Worm (Caenorhabditis elegans) whole organism, L4 larva: Measurements from ENCODE around the gene mre-11.
A peak's percentile ranks its signal among the peaks of the same experiment; 100 is the strongest.

Experiments used
- F49E8.2 ChIP-seq: sonication (generic microtip); optimal IDR thresholded peaks from 2 replicates; lab custom pipeline; 2016; ENCODE audit warnings: missing compliant biosample characterization, mild to moderate bottlenecking, missing genetic modification characterization, borderline replicate concordance
- T20F7.1 ChIP-seq: fragments of 200-800 bp; sonication (Bioruptor generic); optimal IDR thresholded peaks from 2 replicates; lab custom pipeline; 2018; ENCODE audit warnings: mild to moderate bottlenecking, missing genetic modification characterization, missing compliant biosample characterization
- T26A8.4 ChIP-seq: fragments of 200-800 bp; sonication (Bioruptor generic); IDR thresholded peaks from 2 replicates; pipeline ENCODE4 v1.3.6; 2022; ENCODE audit warnings: missing genetic modification characterization, missing compliant biosample characterization
- Y48G9A.11 ChIP-seq: fragments of 200-800 bp; sonication (Bioruptor generic); IDR thresholded peaks from 2 replicates; pipeline ENCODE4 v1.3.6; 2022; ENCODE audit warnings: missing genetic modification reagents, missing genetic modification characterization, missing compliant biosample characterization
- aha-1 ChIP-seq: fragments of 150-350 bp; peaks from one replicate; lab custom pipeline; 2014; ENCODE audit warnings: missing biosample characterization, missing genetic modification characterization
- ceh-20 ChIP-seq: fragments of 200-800 bp; sonication (Bioruptor generic); IDR thresholded peaks from 2 replicates; pipeline ENCODE4 v1.3.6; 2022; ENCODE audit warnings: missing genetic modification reagents, missing genetic modification characterization, missing compliant biosample characterization
- ceh-82 ChIP-seq: sonication (generic microtip); optimal IDR thresholded peaks from 2 replicates; lab custom pipeline; 2017; ENCODE audit warnings: missing biosample characterization, missing genetic modification characterization
- cey-2 ChIP-seq: sonication (generic microtip); optimal IDR thresholded peaks from 3 replicates; lab custom pipeline; 2017; ENCODE audit warnings: missing genetic modification characterization, mild to moderate bottlenecking, missing compliant biosample characterization, antibody characterized with exemption, borderline replicate concordance; ENCODE audit not compliant: insufficient read depth
- daf-16 ChIP-seq, 3 experiments: sonication (generic microtip); optimal IDR thresholded peaks; 2 replicates each; lab custom pipeline; 2016 to 2017; ENCODE audit warnings: missing genetic modification characterization in 3 of 3, missing genetic modification reagents in 3 of 3, mild to moderate bottlenecking in 2 of 3, missing compliant biosample characterization in 2 of 3, missing biosample characterization in 1 of 3, moderate library complexity in 1 of 3
- daf-8 ChIP-seq: fragments of 200-800 bp; sonication (Bioruptor generic); IDR thresholded peaks from 2 replicates; pipeline ENCODE4 v1.3.6; 2022; ENCODE audit warnings: missing genetic modification characterization, missing compliant biosample characterization
- dmd-6 ChIP-seq: fragments of 200-800 bp; sonication (Bioruptor generic); IDR thresholded peaks from 2 replicates; pipeline ENCODE4 v1.3.6; 2022; ENCODE audit warnings: missing genetic modification reagents, missing genetic modification characterization, missing compliant biosample characterization
- duxl-1 ChIP-seq: sonication (generic microtip); optimal IDR thresholded peaks from 2 replicates; lab custom pipeline; 2016; ENCODE audit warnings: mild to moderate bottlenecking, missing genetic modification characterization, moderate library complexity, missing compliant biosample characterization; ENCODE audit not compliant: poor library complexity
- egl-27 ChIP-seq: sonication (generic microtip); optimal IDR thresholded peaks from 3 replicates; lab custom pipeline; 2017; ENCODE audit warnings: missing biosample characterization, missing genetic modification reagents, missing genetic modification characterization
- gei-8 ChIP-seq: fragments of 200-800 bp; sonication (Bioruptor generic); optimal IDR thresholded peaks from 2 replicates; lab custom pipeline; 2018; ENCODE audit warnings: mild to moderate bottlenecking, missing genetic modification characterization, missing compliant biosample characterization
- hlh-11 ChIP-seq: fragments of 200-800 bp; sonication (Bioruptor generic); optimal IDR thresholded peaks from 2 replicates; lab custom pipeline; 2018; ENCODE audit warnings: mild to moderate bottlenecking, missing genetic modification characterization, missing compliant biosample characterization
- hlh-30 ChIP-seq: sonication (generic microtip); optimal IDR thresholded peaks from 2 replicates; lab custom pipeline; 2017; ENCODE audit warnings: antibody characterized with exemption, mild to moderate bottlenecking, missing genetic modification characterization, missing compliant biosample characterization; ENCODE audit not compliant: insufficient read depth
- hmg-1.1 ChIP-seq: fragments of 200-800 bp; sonication (Bioruptor generic); IDR thresholded peaks from 2 replicates; pipeline ENCODE4 v1.3.6; 2022; ENCODE audit warnings: missing genetic modification reagents, missing genetic modification characterization, missing compliant biosample characterization
- jun-1 ChIP-seq: fragments of 150-350 bp; optimal IDR thresholded peaks from 2 replicates; lab custom pipeline; 2014; ENCODE audit warnings: missing biosample characterization, missing genetic modification reagents, missing genetic modification characterization
- lin-1 ChIP-seq: fragments of 200-800 bp; sonication (Bioruptor generic); IDR thresholded peaks from 2 replicates; pipeline ENCODE4 v1.3.6; 2022; ENCODE audit warnings: missing genetic modification reagents, missing genetic modification characterization, missing compliant biosample characterization
- lin-13 ChIP-seq: fragments of 150-350 bp; optimal IDR thresholded peaks from 2 replicates; lab custom pipeline; 2014; ENCODE audit warnings: missing biosample characterization, missing genetic modification reagents, missing genetic modification characterization
- lin-29 ChIP-seq: fragments of 200-800 bp; sonication (Bioruptor generic); IDR thresholded peaks from 2 replicates; pipeline ENCODE4 v1.3.6; 2022; ENCODE audit warnings: missing genetic modification reagents, missing genetic modification characterization, missing compliant biosample characterization
- mdl-1 ChIP-seq, 2 experiments: fragments of 150-350 bp in 1 of 2; sonication (generic microtip) in 1 of 2; optimal IDR thresholded peaks; 2 replicates each; lab custom pipeline; 2014 to 2017; ENCODE audit warnings: missing biosample characterization in 2 of 2, missing genetic modification characterization in 2 of 2
- mdt-29 ChIP-seq: fragments of 200-800 bp; sonication (Bioruptor generic); IDR thresholded peaks from 2 replicates; pipeline ENCODE4 v1.3.6; 2022; ENCODE audit warnings: missing genetic modification reagents, missing genetic modification characterization, missing compliant biosample characterization
- mep-1 ChIP-seq: fragments of 150-350 bp; sonication (generic microtip); optimal IDR thresholded peaks from 3 replicates; lab custom pipeline; 2014; ENCODE audit warnings: missing biosample characterization, missing genetic modification characterization
- mxl-2 ChIP-seq: fragments of 200-800 bp; sonication (Bioruptor generic); conservative IDR thresholded peaks from 2 replicates; pipeline ENCODE4 v1.3.6; 2022; ENCODE audit warnings: missing genetic modification reagents, missing genetic modification characterization, missing compliant biosample characterization
- mxl-3 ChIP-seq: fragments of 200-800 bp; sonication (Bioruptor generic); optimal IDR thresholded peaks from 2 replicates; lab custom pipeline; 2018; ENCODE audit warnings: mild to moderate bottlenecking, missing genetic modification characterization, missing compliant biosample characterization
- nhr-111 ChIP-seq: fragments of 200-800 bp; sonication (Bioruptor generic); optimal IDR thresholded peaks from 2 replicates; lab custom pipeline; 2018; ENCODE audit warnings: mild to moderate bottlenecking, missing genetic modification characterization, missing compliant biosample characterization
- nhr-25 ChIP-seq: sonication (generic microtip); optimal IDR thresholded peaks from 2 replicates; lab custom pipeline; 2017; ENCODE audit warnings: missing genetic modification characterization, mild to moderate bottlenecking, missing compliant biosample characterization, antibody characterized with exemption, moderate library complexity, borderline replicate concordance; ENCODE audit not compliant: insufficient read depth
- nhr-28 ChIP-seq: fragments of 150-350 bp; optimal IDR thresholded peaks from 2 replicates; lab custom pipeline; 2014; ENCODE audit warnings: missing biosample characterization, missing genetic modification characterization
- nhr-48 ChIP-seq: sonication (generic microtip); optimal IDR thresholded peaks from 2 replicates; lab custom pipeline; 2016; ENCODE audit warnings: mild to moderate bottlenecking, missing genetic modification characterization, missing compliant biosample characterization
- nhr-76 ChIP-seq: fragments of 150-350 bp; optimal IDR thresholded peaks from 2 replicates; lab custom pipeline; 2014; ENCODE audit warnings: missing biosample characterization, missing genetic modification characterization
- nhr-77 ChIP-seq: fragments of 150-350 bp; optimal IDR thresholded peaks from 2 replicates; lab custom pipeline; 2014; ENCODE audit warnings: missing biosample characterization, missing genetic modification characterization
- php-3 ChIP-seq: fragments of 200-800 bp; sonication (Bioruptor generic); IDR thresholded peaks from 2 replicates; pipeline ENCODE4 v1.3.6; 2022; ENCODE audit warnings: missing genetic modification reagents, missing genetic modification characterization, missing compliant biosample characterization
- pqm-1 ChIP-seq: sonication (generic microtip); optimal IDR thresholded peaks from 2 replicates; lab custom pipeline; 2017; ENCODE audit warnings: missing biosample characterization, missing genetic modification characterization
- saeg-2 ChIP-seq: fragments of 200-800 bp; sonication (Bioruptor generic); IDR thresholded peaks from 2 replicates; pipeline ENCODE4 v1.3.6; 2022; ENCODE audit warnings: missing genetic modification reagents, missing genetic modification characterization, missing compliant biosample characterization
- snpc-4 ChIP-seq: fragments of 150-350 bp; optimal IDR thresholded peaks from 2 replicates; lab custom pipeline; 2014; ENCODE audit warnings: missing biosample characterization, missing genetic modification characterization
- spr-1 ChIP-seq: sonication (generic microtip); optimal IDR thresholded peaks from 2 replicates; lab custom pipeline; 2016; ENCODE audit warnings: mild to moderate bottlenecking, missing genetic modification characterization, missing compliant biosample characterization
- spr-3 ChIP-seq: fragments of 200-800 bp; sonication (Bioruptor generic); optimal IDR thresholded peaks from 2 replicates; lab custom pipeline; 2018; ENCODE audit warnings: mild to moderate bottlenecking, missing genetic modification characterization, missing compliant biosample characterization
- tra-1 ChIP-seq: fragments of 200-800 bp; sonication (Bioruptor generic); IDR thresholded peaks from 2 replicates; pipeline ENCODE4 v1.3.6; 2022; ENCODE audit warnings: missing genetic modification reagents, missing genetic modification characterization, missing compliant biosample characterization
- unc-130 ChIP-seq: sonication (generic microtip); optimal IDR thresholded peaks from 2 replicates; lab custom pipeline; 2016; ENCODE audit warnings: missing genetic modification reagents, missing genetic modification characterization, missing compliant biosample characterization
- unc-39 ChIP-seq: sonication (generic microtip); optimal IDR thresholded peaks from 2 replicates; lab custom pipeline; 2017; ENCODE audit warnings: missing biosample characterization, missing genetic modification characterization
- unc-62 ChIP-seq, 3 experiments: fragments of 150-350 bp in 1 of 3; sonication (generic microtip); optimal IDR thresholded peaks in 2 of 3; peaks in 1 of 3; 1 replicate in 1 of 3; 2 replicates in 2 of 3; lab custom pipeline; 2014 to 2017; ENCODE audit warnings: missing biosample characterization in 3 of 3, missing genetic modification characterization in 3 of 3, missing genetic modification reagents in 3 of 3, missing genotype in 1 of 3
- zip-2 ChIP-seq: fragments of 150-350 bp; optimal IDR thresholded peaks from 2 replicates; lab custom pipeline; 2014; ENCODE audit warnings: missing biosample characterization, missing genetic modification characterization
- ztf-7 ChIP-seq: fragments of 150-350 bp; optimal IDR thresholded peaks from 2 replicates; lab custom pipeline; 2014; ENCODE audit warnings: missing biosample characterization, missing genetic modification characterization

The mre-11 gene

ce11 chrV:10757128-10757527 lies 20.5 kb upstream of the mre-11 start:
- TF ChIP-seq nhr-111 (GFP tag; lab: Kevin White, UChicago) (no peak), zip-2 (tag; lab: Kevin White, UChicago) (no peak), mep-1 (tag; lab: Kevin White, UChicago) (peak; percentile 10), nhr-28 (peak; percentile 8), aha-1 (tag; lab: Kevin White, UChicago) (peak; percentile 22), T26A8.4 (GFP tag; lab: Robert Waterston, UW) (no peak), F49E8.2 (tag; lab: Kevin White, UChicago) (no peak), nhr-25 (peak; percentile 73), snpc-4 (tag; lab: Kevin White, UChicago) (no peak), spr-1 (no peak), lin-29 (no peak), mdl-1 (tag; optimal IDR thresholded peaks at IDR 0.05; lab: Kevin White, UChicago) (peak in 1 of 2 experiments; percentile 48), hlh-30 (tag; lab: Kevin White, UChicago) (peak; percentile 24), unc-62 (GFP tag; optimal IDR thresholded peaks at IDR 0.05 in 1 of 2; lab: Kevin White, UChicago) (peak in 1 of 2 experiments; percentile 44), unc-62 (tag; optimal IDR thresholded peaks at IDR 0.05; lab: Kevin White, UChicago) (no peak), mxl-3 (GFP tag; lab: Kevin White, UChicago) (peak; percentile 3), lin-13 (GFP tag; lab: Kevin White, UChicago) (no peak)
- TF ChIP-seq, all 104 proteins: peak for 8

DNA sequence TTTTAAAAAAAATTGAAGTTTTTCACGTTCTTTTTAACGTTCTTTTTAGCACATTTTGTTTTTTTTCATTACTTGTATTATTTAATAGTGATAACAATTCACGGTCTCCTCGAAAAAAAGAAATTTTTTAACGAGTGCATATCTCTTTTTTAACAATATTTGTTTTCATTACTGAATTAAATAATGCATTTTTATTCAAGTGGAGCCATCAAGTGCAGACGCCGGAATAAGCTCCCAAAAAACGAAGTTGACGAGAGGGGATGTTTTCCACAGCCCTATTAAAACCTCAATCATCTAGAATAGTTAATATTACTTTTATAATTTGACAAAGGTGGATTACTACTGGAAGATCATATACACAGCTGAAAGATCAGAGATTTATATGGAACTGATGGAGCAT lies 20.0 kb upstream of the mre-11 start, which contains the start of gene irld-6:
irld-6 (minus strand) TSS at position 101 of the 400 bp plus-strand sequence.
- TF ChIP-seq lin-13 (GFP tag; lab: Kevin White, UChicago), result no peak
- TF ChIP-seq nhr-28, result no peak
- no peak for TF ChIP-seq dmd-6 (GFP tag; lab: Robert Waterston, UW)
- TF ChIP-seq mxl-2, result no peak
- TF ChIP-seq cey-2 (tag; lab: Kevin White, UChicago), result no peak
- TF ChIP-seq unc-130 (GFP tag; lab: Kevin White, UChicago), result no peak
- TF ChIP-seq tra-1 (GFP tag; lab: Robert Waterston, UW), result no peak
- no peak for TF ChIP-seq unc-39
- no peak for TF ChIP-seq aha-1 (tag; lab: Kevin White, UChicago)
- TF ChIP-seq zip-2 (tag; lab: Kevin White, UChicago), result no peak
- no peak for TF ChIP-seq unc-62 (GFP tag; optimal IDR thresholded peaks at IDR 0.05 in 1 of 2; lab: Kevin White, UChicago)
- TF ChIP-seq unc-62 (tag; optimal IDR thresholded peaks at IDR 0.05; lab: Kevin White, UChicago), result no peak
- no peak for TF ChIP-seq hlh-11
- TF ChIP-seq php-3 (GFP tag; lab: Robert Waterston, UW), result no peak
- TF ChIP-seq Y48G9A.11 (GFP tag; lab: Robert Waterston, UW), result no peak
- no peak for TF ChIP-seq egl-27
- no peak for TF ChIP-seq jun-1 (tag; lab: Kevin White, UChicago)
- TF ChIP-seq ceh-20, result no peak
- TF ChIP-seq saeg-2 (GFP tag; lab: Robert Waterston, UW), result no peak
- TF ChIP-seq mdt-29 (GFP tag; lab: Robert Waterston, UW), result no peak
- TF ChIP-seq daf-8 (GFP tag; lab: Robert Waterston, UW), result no peak

ce11 chrV:10754050-10754449 lies 17.4 kb upstream of the mre-11 start, which contains the start of gene F28H7.7:
F28H7.7 (minus strand) TSS chrV:10754150.
- TF ChIP-seq ceh-82 (tag; lab: Kevin White, UChicago), result no peak

DNA sequence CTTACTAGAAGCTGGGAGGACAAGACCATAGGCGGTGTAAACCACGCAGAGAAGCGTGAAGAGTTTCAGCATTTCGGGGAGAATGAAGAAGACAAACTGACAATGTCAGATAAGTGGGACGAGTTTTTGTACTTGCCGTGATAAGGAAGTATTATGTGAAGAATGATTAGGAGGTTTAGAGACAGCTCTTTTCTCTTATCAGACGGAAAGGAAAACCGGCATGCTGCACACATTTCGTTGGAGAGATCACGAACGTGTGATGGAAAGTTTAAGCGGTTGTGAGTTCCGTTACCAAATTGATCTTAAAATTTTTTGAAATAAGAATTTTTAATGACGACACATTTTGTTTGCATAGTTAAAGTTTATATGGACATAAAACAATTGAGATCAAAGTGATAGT lies 14.0 kb upstream of the mre-11 start, which contains the start of gene F28H7.3:
F28H7.3 (minus strand) TSS at position 159 of the 400 bp plus-strand sequence.
- no peak for TF ChIP-seq unc-39
- TF ChIP-seq T20F7.1 (GFP tag; lab: Kevin White, UChicago), result no peak
- no peak for TF ChIP-seq spr-3 (GFP tag; lab: Kevin White, UChicago)
- no peak for TF ChIP-seq gei-8 (GFP tag; lab: Kevin White, UChicago)
- TF ChIP-seq snpc-4 (tag; lab: Kevin White, UChicago), result no peak
- no peak for TF ChIP-seq duxl-1 (tag; lab: Kevin White, UChicago)
- TF ChIP-seq ztf-7 (tag; lab: Kevin White, UChicago), result no peak
- peak; percentile 94 for TF ChIP-seq pqm-1 (tag; lab: Kevin White, UChicago)
- peak; percentile 61; the same call in 1 of the 2 replicates for TF ChIP-seq lin-1
- no peak for TF ChIP-seq daf-16 (GFP tag; optimal IDR thresholded peaks at IDR 0.05; lab: Kevin White, UChicago)
- peak; percentile 51 for TF ChIP-seq daf-16 (tag; optimal IDR thresholded peaks at IDR 0.05; lab: Kevin White, UChicago)
- no peak for TF ChIP-seq nhr-76 (tag; lab: Kevin White, UChicago)
- TF ChIP-seq nhr-48, result peak; percentile 41
- TF ChIP-seq mxl-3 (GFP tag; lab: Kevin White, UChicago), result peak; percentile 46
- TF ChIP-seq hmg-1.1, result no peak
- TF ChIP-seq tra-1 (GFP tag; lab: Robert Waterston, UW), result peak; percentile 45; the same call in 1 of the 2 replicates
- no peak for TF ChIP-seq unc-130 (GFP tag; lab: Kevin White, UChicago)
- peak; percentile 49 for TF ChIP-seq nhr-77 (tag; lab: Kevin White, UChicago)
- peak; percentile 65 for TF ChIP-seq hlh-11
- peak; percentile 97 for TF ChIP-seq dmd-6 (GFP tag; lab: Robert Waterston, UW)
